Worm (Caenorhabditis elegans) whole organism, L1 larva: ENCODE data around the gene C50E3.13.

ENCODE experiments used
- ama-1 ChIP-seq: fragments of 150-350 bp; optimal IDR thresholded peaks from 2 replicates; lab custom pipeline; 2014
- ceh-90 ChIP-seq: sonication (generic microtip); optimal IDR thresholded peaks from 2 replicates; lab custom pipeline; 2016; ENCODE audit warnings: missing genetic modification characterization, missing compliant biosample characterization
- ces-1 ChIP-seq: fragments of 150-350 bp; optimal IDR thresholded peaks from 2 replicates; lab custom pipeline; 2014; ENCODE audit warnings: missing biosample characterization, missing genetic modification reagents, missing genetic modification characterization
- fos-1 ChIP-seq: fragments of 150-350 bp; optimal IDR thresholded peaks from 2 replicates; lab custom pipeline; 2014; ENCODE audit warnings: missing biosample characterization, missing genetic modification characterization
- grh-1 ChIP-seq: fragments of 200-800 bp; sonication (Bioruptor generic); IDR thresholded peaks from 2 replicates; pipeline ENCODE4 v1.3.6; 2022; ENCODE audit warnings: missing genetic modification reagents, missing genetic modification characterization, missing compliant biosample characterization
- isw-1 ChIP-seq: fragments of 200-800 bp; sonication (Bioruptor generic); IDR thresholded peaks from 2 replicates; pipeline ENCODE4 v1.3.6; 2022; ENCODE audit warnings: missing genetic modification characterization, missing compliant biosample characterization
- pqm-1 ChIP-seq: sonication (generic microtip); optimal IDR thresholded peaks from 3 replicates; lab custom pipeline; 2017; ENCODE audit warnings: missing biosample characterization, missing genetic modification characterization
- snpc-4 ChIP-seq: fragments of 150-350 bp; optimal IDR thresholded peaks from 2 replicates; lab custom pipeline; 2014; ENCODE audit warnings: missing biosample characterization, missing genetic modification characterization
- unc-62 ChIP-seq: fragments of 150-350 bp; optimal IDR thresholded peaks from 2 replicates; lab custom pipeline; 2014; ENCODE audit warnings: missing biosample characterization, missing genetic modification reagents, missing genetic modification characterization
- ztf-4 ChIP-seq: fragments of 150-350 bp; optimal IDR thresholded peaks from 2 replicates; lab custom pipeline; 2014; ENCODE audit warnings: missing biosample characterization, missing genetic modification characterization

ce11 chrV:7622011-7622465, 2.0 kb downstream of the C50E3.13 start, which contains the start of gene C50E3.12:
- TF ChIP-seq unc-62 (GFP tag; lab: Kevin White, UChicago) (no peak), ztf-4 (tag; lab: Kevin White, UChicago) (no peak), snpc-4 (no peak), ces-1 (no peak), fos-1 (tag; lab: Kevin White, UChicago) (no peak), isw-1 (no peak), ama-1 (lab: Kevin White, UChicago) (no peak), ceh-90 (no peak), pqm-1 (tag; lab: Kevin White, UChicago) (no peak), grh-1 (GFP tag; lab: Robert Waterston, UW) (no peak)
